Fruit fly (Drosophila melanogaster) whole organism, embryonic: ENCODE measurements around the gene sgll.

Experiments
- Aef1 ChIP-seq: fragments of 200-800 bp; sonication (Bioruptor generic); IDR thresholded peaks from 3 replicates; pipeline ENCODE4 v1.3.6; 2022; ENCODE audit warnings: missing biosample characterization, missing genetic modification characterization
- Atf6 ChIP-seq: fragments of 200-800 bp; sonication (Bioruptor generic); IDR thresholded peaks from 2 replicates; pipeline ENCODE4 v1.3.6; 2022; ENCODE audit warnings: missing biosample characterization, missing genetic modification characterization
- Bgb ChIP-seq: fragments of 200-800 bp; sonication (Bioruptor generic); IDR thresholded peaks from 2 replicates; pipeline ENCODE4 v1.3.6; 2022; ENCODE audit warnings: missing biosample characterization, missing genetic modification characterization; ENCODE audit not compliant: partially characterized antibody
- Bteb2 ChIP-seq: fragments of 200-800 bp; sonication (Bioruptor generic); optimal IDR thresholded peaks from 2 replicates; lab custom pipeline; 2016; ENCODE audit warnings: missing biosample characterization, missing genetic modification characterization
- CG10209 ChIP-seq: fragments of 200-800 bp; sonication (Bioruptor generic); optimal IDR thresholded peaks from 3 replicates; lab custom pipeline; 2017; ENCODE audit warnings: missing biosample characterization, mild to moderate bottlenecking, missing genetic modification characterization, missing genetic modification reagents
- CG10321 ChIP-seq: fragments of 200-800 bp; sonication (Bioruptor generic); IDR thresholded peaks from 2 replicates; pipeline ENCODE4 v1.3.6; 2022; ENCODE audit warnings: missing biosample characterization, missing genetic modification characterization
- CG10979 ChIP-seq: fragments of 200-800 bp; sonication (Bioruptor generic); optimal IDR thresholded peaks from 2 replicates; lab custom pipeline; 2018; ENCODE audit warnings: missing biosample characterization, mild to moderate bottlenecking, missing genetic modification characterization, moderate library complexity
- CG12236 ChIP-seq: fragments of 200-800 bp; sonication (Bioruptor generic); optimal IDR thresholded peaks from 2 replicates; lab custom pipeline; 2016; ENCODE audit warnings: missing biosample characterization, missing genetic modification characterization
- CG13424 ChIP-seq: fragments of 200-800 bp; sonication (Bioruptor generic); optimal IDR thresholded peaks from 2 replicates; lab custom pipeline; 2019; ENCODE audit warnings: missing biosample characterization, mild to moderate bottlenecking, missing genetic modification characterization, moderate library complexity
- CG14014 ChIP-seq: fragments of 200-800 bp; sonication (Bioruptor generic); IDR thresholded peaks from 2 replicates; pipeline ENCODE4 v1.3.6; 2022; ENCODE audit warnings: missing biosample characterization, missing genetic modification characterization
- CG1529 ChIP-seq: fragments of 200-800 bp; sonication (Bioruptor generic); optimal IDR thresholded peaks from 3 replicates; lab custom pipeline; 2018; ENCODE audit warnings: missing biosample characterization, missing genetic modification characterization
- CG16815 ChIP-seq: fragments of 200-800 bp; sonication (Bioruptor generic); optimal IDR thresholded peaks from 3 replicates; lab custom pipeline; 2017; ENCODE audit warnings: missing biosample characterization, mild to moderate bottlenecking, missing genetic modification characterization
- CG18476 ChIP-seq: fragments of 200-800 bp; sonication (Bioruptor generic); optimal IDR thresholded peaks from 2 replicates; lab custom pipeline; 2016; ENCODE audit warnings: missing biosample characterization, mild to moderate bottlenecking, missing genetic modification characterization
- CG6272 ChIP-seq: fragments of 200-800 bp; sonication (Bioruptor generic); IDR thresholded peaks from 2 replicates; pipeline ENCODE4 v1.3.6; 2022; ENCODE audit warnings: missing biosample characterization, missing genetic modification characterization
- CG8089 ChIP-seq: fragments of 200-800 bp; sonication (Bioruptor generic); optimal IDR thresholded peaks from 3 replicates; lab custom pipeline; 2016; ENCODE audit warnings: missing biosample characterization, missing genetic modification characterization
- Dek ChIP-seq: fragments of 200-800 bp; sonication (Bioruptor generic); optimal IDR thresholded peaks from 3 replicates; lab custom pipeline; 2019; ENCODE audit warnings: missing biosample characterization, mild to moderate bottlenecking, missing genetic modification characterization, moderate library complexity
- Dip2 ChIP-seq: fragments of 200-800 bp; sonication (Bioruptor generic); IDR thresholded peaks from 2 replicates; pipeline ENCODE4 v1.3.6; 2022; ENCODE audit warnings: missing biosample characterization, missing genetic modification characterization
- Dll ChIP-seq: fragments of 200-800 bp; sonication (Bioruptor generic); IDR thresholded peaks from 4 replicates; pipeline ENCODE4 v1.3.6; 2022; ENCODE audit warnings: missing biosample characterization, missing genetic modification characterization; ENCODE audit not compliant: partially characterized antibody
- E2f2 ChIP-seq: fragments of 200-800 bp; sonication (Bioruptor generic); IDR thresholded peaks from 2 replicates; pipeline ENCODE4 v1.3.6; 2022; ENCODE audit warnings: missing biosample characterization, missing genetic modification characterization
- Ets97D ChIP-seq: fragments of 200-800 bp; sonication (Bioruptor generic); optimal IDR thresholded peaks from 3 replicates; lab custom pipeline; 2016; ENCODE audit warnings: missing biosample characterization, missing genetic modification characterization
- HmgD ChIP-seq: fragments of 200-800 bp; sonication (Bioruptor generic); optimal IDR thresholded peaks from 3 replicates; lab custom pipeline; 2016; ENCODE audit warnings: missing biosample characterization, missing genetic modification characterization
- Lhr ChIP-seq: fragments of 200-800 bp; sonication (Bioruptor generic); optimal IDR thresholded peaks from 3 replicates; lab custom pipeline; 2017; ENCODE audit warnings: mild to moderate bottlenecking, missing biosample characterization, missing genetic modification reagents, missing genetic modification characterization
- Lpt ChIP-seq: fragments of >200 bp; optimal IDR thresholded peaks from 2 replicates; lab custom pipeline; 2018; ENCODE audit warnings: missing biosample characterization, missing genetic modification characterization
- Myb ChIP-seq: fragments of 200-800 bp; sonication (Bioruptor generic); optimal IDR thresholded peaks from 2 replicates; lab custom pipeline; 2016; ENCODE audit warnings: missing biosample characterization, missing genetic modification characterization
- NfI ChIP-seq: fragments of 200-800 bp; sonication (Bioruptor generic); optimal IDR thresholded peaks from 3 replicates; lab custom pipeline; 2018; ENCODE audit warnings: missing biosample characterization, mild to moderate bottlenecking, missing genetic modification characterization, moderate library complexity
- Opbp ChIP-seq: fragments of 200-800 bp; sonication (Bioruptor generic); IDR thresholded peaks from 3 replicates; pipeline ENCODE4 v1.3.6; 2022; ENCODE audit warnings: missing biosample characterization, missing genetic modification characterization; ENCODE audit not compliant: partially characterized antibody
- PHDP ChIP-seq: fragments of 200-800 bp; sonication (Bioruptor generic); optimal IDR thresholded peaks from 3 replicates; lab custom pipeline; 2018; ENCODE audit warnings: missing biosample characterization, mild to moderate bottlenecking, missing genetic modification characterization, moderate library complexity
- Pdp1 ChIP-seq, 2 experiments: fragments of 200-800 bp; sonication (Bioruptor generic); optimal IDR thresholded peaks; 3 replicates each; lab custom pipeline; 2016; ENCODE audit warnings: missing biosample characterization in 2 of 2, missing genetic modification characterization in 2 of 2, mild to moderate bottlenecking in 1 of 2, moderate library complexity in 1 of 2
- Ssrp ChIP-seq: fragments of 200-800 bp; sonication (Bioruptor generic); optimal IDR thresholded peaks from 2 replicates; lab custom pipeline; 2018; ENCODE audit warnings: missing biosample characterization, mild to moderate bottlenecking, missing genetic modification characterization, moderate library complexity
- Usf ChIP-seq: fragments of 200-800 bp; sonication (Bioruptor generic); optimal IDR thresholded peaks from 2 replicates; lab custom pipeline; 2017; ENCODE audit warnings: missing genotype, missing biosample characterization, missing genetic modification characterization
- Vsx1 ChIP-seq: fragments of 200-800 bp; sonication (Bioruptor generic); optimal IDR thresholded peaks from 2 replicates; lab custom pipeline; 2017; ENCODE audit warnings: missing biosample characterization, mild to moderate bottlenecking, missing genetic modification characterization, missing genetic modification reagents
- abd-A ChIP-seq: fragments of 200-800 bp; sonication (Bioruptor generic); optimal IDR thresholded peaks from 3 replicates; lab custom pipeline; 2019; ENCODE audit warnings: missing biosample characterization, mild to moderate bottlenecking, missing genetic modification characterization, moderate library complexity
- ase ChIP-seq: fragments of 200-800 bp; sonication (Bioruptor generic); IDR thresholded peaks from 3 replicates; pipeline ENCODE4 v1.3.6; 2022; ENCODE audit warnings: missing biosample characterization, missing genetic modification characterization
- az2 ChIP-seq: fragments of 200-800 bp; sonication (Bioruptor generic); optimal IDR thresholded peaks from 3 replicates; lab custom pipeline; 2016; ENCODE audit warnings: missing biosample characterization, missing genetic modification characterization
- chif ChIP-seq, 2 experiments: fragments of 200-800 bp; sonication (Bioruptor generic); optimal IDR thresholded peaks; 3 replicates each; lab custom pipeline; 2016; ENCODE audit warnings: missing biosample characterization in 2 of 2, missing genetic modification characterization in 2 of 2
- crp ChIP-seq, 2 experiments: fragments of 200-800 bp; sonication (Bioruptor generic); optimal IDR thresholded peaks; 2 replicates in 1 of 2; 3 replicates in 1 of 2; lab custom pipeline; 2017; ENCODE audit warnings: missing biosample characterization in 2 of 2, missing genetic modification characterization in 2 of 2, mild to moderate bottlenecking in 1 of 2, moderate library complexity in 1 of 2
- cwo ChIP-seq: fragments of 200-800 bp; sonication (Bioruptor generic); optimal IDR thresholded peaks from 3 replicates; lab custom pipeline; 2017; ENCODE audit warnings: missing biosample characterization, missing genetic modification characterization, mild to moderate bottlenecking, moderate library complexity, missing genetic modification reagents
- disco-r ChIP-seq: fragments of 200-800 bp; sonication (Bioruptor generic); optimal IDR thresholded peaks from 2 replicates; lab custom pipeline; 2016; ENCODE audit warnings: missing biosample characterization, missing genetic modification characterization
- emc ChIP-seq: fragments of 200-800 bp; sonication (Bioruptor generic); optimal IDR thresholded peaks from 2 replicates; lab custom pipeline; 2016; ENCODE audit warnings: missing biosample characterization, missing genetic modification characterization
- ewg ChIP-seq: fragments of 200-800 bp; sonication (Bioruptor generic); optimal IDR thresholded peaks from 3 replicates; lab custom pipeline; 2017; ENCODE audit warnings: mild to moderate bottlenecking, missing biosample characterization, missing genetic modification reagents, missing genetic modification characterization
- fd64A ChIP-seq: fragments of 200-800 bp; sonication (Bioruptor generic); optimal IDR thresholded peaks from 3 replicates; lab custom pipeline; 2018; ENCODE audit warnings: missing biosample characterization, mild to moderate bottlenecking, missing genetic modification characterization
- kni ChIP-seq: fragments of 200-800 bp; sonication (Bioruptor generic); optimal IDR thresholded peaks from 3 replicates; lab custom pipeline; 2017; ENCODE audit warnings: mild to moderate bottlenecking, missing biosample characterization, missing genetic modification reagents, missing genetic modification characterization
- lmd ChIP-seq: fragments of 200-800 bp; sonication (Bioruptor generic); IDR thresholded peaks from 2 replicates; pipeline ENCODE4 v1.3.6; 2022; ENCODE audit warnings: missing biosample characterization, missing genetic modification characterization
- odd ChIP-seq: fragments of 200-800 bp; sonication (Bioruptor generic); optimal IDR thresholded peaks from 2 replicates; lab custom pipeline; 2017; ENCODE audit warnings: missing biosample characterization, mild to moderate bottlenecking, missing genetic modification characterization
- pita ChIP-seq: fragments of 200-800 bp; sonication (Bioruptor generic); optimal IDR thresholded peaks from 2 replicates; lab custom pipeline; 2017; ENCODE audit warnings: missing biosample characterization, mild to moderate bottlenecking, missing genetic modification characterization
- pnt ChIP-seq: fragments of 200-800 bp; sonication (Bioruptor generic); optimal IDR thresholded peaks from 3 replicates; lab custom pipeline; 2016; ENCODE audit warnings: missing biosample characterization, missing genetic modification characterization
- seq ChIP-seq: fragments of 200-800 bp; sonication (Bioruptor generic); IDR thresholded peaks from 2 replicates; pipeline ENCODE4 v1.3.6; 2022; ENCODE audit warnings: missing biosample characterization, missing genetic modification characterization
- tap ChIP-seq: fragments of 200-800 bp; optimal IDR thresholded peaks from 3 replicates; lab custom pipeline; 2019; ENCODE audit warnings: missing biosample characterization, mild to moderate bottlenecking, missing genetic modification characterization, moderate library complexity
- tx ChIP-seq: fragments of 200-800 bp; sonication (Bioruptor generic); optimal IDR thresholded peaks from 2 replicates; lab custom pipeline; 2016; ENCODE audit warnings: missing biosample characterization, missing genetic modification characterization

The sgll gene

dm6 chr3R:7813981-7814529, 3.7 kb downstream of the sgll start, which contains the start of gene CG34384 (continued):
- 0 out of 3 replicates have a peak, but pooled peaks have one; percentile 42 for TF ChIP-seq ase (GFP tag; lab: Robert Waterston, UW)
- peak; percentile 27 for TF ChIP-seq Bteb2 (GFP tag; lab: Kevin White, UChicago)
- peak; percentile 33 for TF ChIP-seq disco-r (GFP tag; lab: Kevin White, UChicago)
- TF ChIP-seq Lpt (GFP tag; lab: Kevin White, UChicago), result no peak
- no peak for TF ChIP-seq CG10321 (GFP tag; lab: Robert Waterston, UW)
- TF ChIP-seq CG10209 (GFP tag; lab: Kevin White, UChicago), result peak; percentile 33
- TF ChIP-seq HmgD, result no peak
- TF ChIP-seq CG16815 (GFP tag; lab: Kevin White, UChicago), result peak; percentile 35
- no peak for TF ChIP-seq fd64A
- no peak for TF ChIP-seq pita (GFP tag; lab: Kevin White, UChicago)
- no peak for TF ChIP-seq Bgb (GFP tag; lab: Robert Waterston, UW)
- peak; percentile 21 to 51 for TF ChIP-seq Pdp1 (GFP tag; optimal IDR thresholded peaks at IDR 0.05; lab: Kevin White, UChicago)
- no peak for TF ChIP-seq Opbp (GFP tag; lab: Robert Waterston, UW)
- no peak for TF ChIP-seq Dip2 (GFP tag; lab: Robert Waterston, UW)
- 0 out of 2 replicates have a peak, but pooled peaks have one; percentile 30 for TF ChIP-seq seq (GFP tag; lab: Robert Waterston, UW)
- TF ChIP-seq pnt, result peak; percentile 38
- TF ChIP-seq Lhr (GFP tag; lab: Kevin White, UChicago), result no peak
- TF ChIP-seq CG6272 (GFP tag; lab: Robert Waterston, UW), result 0 out of 2 replicates have a peak, but pooled peaks have one; percentile 20
- TF ChIP-seq ewg (GFP tag; lab: Kevin White, UChicago), result peak; percentile 2
- peak; percentile 12 for TF ChIP-seq Myb
- 0 out of 2 replicates have a peak, but pooled peaks have one; percentile 11 for TF ChIP-seq CG14014 (GFP tag; lab: Robert Waterston, UW)
- no peak for TF ChIP-seq Dll (GFP tag; lab: Robert Waterston, UW)
- peak; percentile 15 for TF ChIP-seq kni (GFP tag; lab: Kevin White, UChicago)
- peak; percentile 42 for TF ChIP-seq CG18476 (GFP tag; lab: Kevin White, UChicago)
- peak; percentile 34 for TF ChIP-seq emc (GFP tag; lab: Kevin White, UChicago)
- no peak for TF ChIP-seq Ets97D (GFP tag; lab: Kevin White, UChicago)
- TF ChIP-seq E2f2, result no peak
- peak in 1 of 2 experiments; percentile 31 for TF ChIP-seq chif (GFP tag; optimal IDR thresholded peaks at IDR 0.05; lab: Kevin White, UChicago)
- TF ChIP-seq abd-A (tag; lab: Kevin White, UChicago), result peak; percentile 50
- TF ChIP-seq tx (GFP tag; lab: Kevin White, UChicago), result peak; percentile 14
- peak; percentile 16 for TF ChIP-seq PHDP (tag; lab: Kevin White, UChicago)
- peak; percentile 68 for TF ChIP-seq CG10979 (tag; lab: Kevin White, UChicago)
- peak; percentile 35 for TF ChIP-seq Ssrp (tag; lab: Kevin White, UChicago)
- TF ChIP-seq cwo, result peak; percentile 69
- TF ChIP-seq NfI (GFP tag; lab: Kevin White, UChicago), result peak; percentile 19
- 0 out of 2 replicates have a peak, but pooled peaks have one; percentile 32 for TF ChIP-seq Atf6 (GFP tag; lab: Robert Waterston, UW)
- peak; percentile 13 for TF ChIP-seq Usf (GFP tag; lab: Kevin White, UChicago)
- TF ChIP-seq az2 (GFP tag; lab: Kevin White, UChicago), result peak; percentile 57
- peak; percentile 8 for TF ChIP-seq CG8089 (GFP tag; lab: Kevin White, UChicago)
- TF ChIP-seq lmd (GFP tag; lab: Robert Waterston, UW), result peak; percentile 36; the same call in 1 of the 2 replicates
- TF ChIP-seq odd (GFP tag; lab: Kevin White, UChicago), result peak; percentile 18
- TF ChIP-seq CG1529 (GFP tag; lab: Kevin White, UChicago), result no peak
- TF ChIP-seq Aef1 (GFP tag; lab: Robert Waterston, UW), result peak; percentile 9; the same call in 1 of the 3 replicates
- TF ChIP-seq CG13424 (tag; lab: Kevin White, UChicago), result peak; percentile 64
- TF ChIP-seq tap (tag; lab: Kevin White, UChicago), result peak; percentile 54
- peak; percentile 33 for TF ChIP-seq Dek
- TF ChIP-seq Vsx1 (GFP tag; lab: Kevin White, UChicago), result no peak
- no peak for TF ChIP-seq CG12236 (GFP tag; lab: Kevin White, UChicago)
- peak in 1 of 2 experiments; percentile 18 for TF ChIP-seq crp (GFP tag; optimal IDR thresholded peaks at IDR 0.05; lab: Kevin White, UChicago)
